Fruit fly (Drosophila melanogaster) whole organism, embryonic: ENCODE data around the gene Cyp4d21.
A peak's percentile ranks its signal among the peaks of the same experiment; 100 is the strongest.

Experiments
- CG10209 ChIP-seq: fragments of 200-800 bp; sonication (Bioruptor generic); optimal IDR thresholded peaks from 3 replicates; lab custom pipeline; 2017; ENCODE audit warnings: missing biosample characterization, mild to moderate bottlenecking, missing genetic modification characterization, missing genetic modification reagents
- CG12071 ChIP-seq: fragments of 200-800 bp; sonication (Bioruptor generic); optimal IDR thresholded peaks from 3 replicates; lab custom pipeline; 2018; ENCODE audit warnings: missing biosample characterization, mild to moderate bottlenecking, missing genetic modification characterization
- CG15073 ChIP-seq: fragments of 200-800 bp; sonication (Bioruptor generic); optimal IDR thresholded peaks from 2 replicates; lab custom pipeline; 2016; ENCODE audit warnings: missing biosample characterization, missing genetic modification characterization
- CG17359 ChIP-seq: fragments of 200-800 bp; sonication (Bioruptor generic); optimal IDR thresholded peaks from 3 replicates; lab custom pipeline; 2018; ENCODE audit warnings: missing biosample characterization, mild to moderate bottlenecking, missing genetic modification characterization, moderate library complexity
- CG17361 ChIP-seq: fragments of 200-800 bp; sonication (Bioruptor generic); IDR thresholded peaks from 3 replicates; pipeline ENCODE4 v1.3.6; 2022; ENCODE audit warnings: missing biosample characterization, missing genetic modification characterization
- CG17802 ChIP-seq: fragments of 200-800 bp; sonication (Bioruptor generic); optimal IDR thresholded peaks from 2 replicates; lab custom pipeline; 2018; ENCODE audit warnings: missing biosample characterization, mild to moderate bottlenecking, missing genetic modification characterization, moderate library complexity
- CG1832 ChIP-seq: fragments of 200-800 bp; sonication (Bioruptor generic); optimal IDR thresholded peaks from 2 replicates; lab custom pipeline; 2017; ENCODE audit warnings: missing biosample characterization, mild to moderate bottlenecking, missing genetic modification characterization, inconsistent platforms
- CG3281 ChIP-seq: fragments of 200-800 bp; sonication (Bioruptor generic); optimal IDR thresholded peaks from 3 replicates; lab custom pipeline; 2017; ENCODE audit warnings: missing biosample characterization, mild to moderate bottlenecking, missing genetic modification characterization
- CG33557 ChIP-seq: fragments of 200-800 bp; sonication (Bioruptor generic); optimal IDR thresholded peaks from 2 replicates; lab custom pipeline; 2019; ENCODE audit warnings: missing biosample characterization, mild to moderate bottlenecking, missing genetic modification characterization, moderate library complexity
- CG3995 ChIP-seq: fragments of 200-800 bp; sonication (Bioruptor generic); optimal IDR thresholded peaks from 3 replicates; lab custom pipeline; 2016; ENCODE audit warnings: missing biosample characterization, missing genetic modification characterization
- CG4360 ChIP-seq: fragments of 200-800 bp; sonication (Bioruptor generic); IDR thresholded peaks from 2 replicates; pipeline ENCODE4 v1.3.6; 2022; ENCODE audit warnings: missing biosample characterization, missing genetic modification characterization
- CG4730 ChIP-seq: fragments of 200-800 bp; sonication (Bioruptor generic); IDR thresholded peaks from 2 replicates; pipeline ENCODE4 v1.3.6; 2022; ENCODE audit warnings: missing biosample characterization, missing genetic modification characterization
- CG5180 ChIP-seq: fragments of 200-800 bp; sonication (Bioruptor generic); optimal IDR thresholded peaks from 3 replicates; lab custom pipeline; 2017; ENCODE audit warnings: missing biosample characterization, missing genetic modification characterization, mild to moderate bottlenecking, moderate library complexity, missing genetic modification reagents
- CG5953 ChIP-seq: fragments of 200-800 bp; sonication (Bioruptor generic); IDR thresholded peaks from 2 replicates; pipeline ENCODE4 v1.3.6; 2022; ENCODE audit warnings: missing biosample characterization, missing genetic modification characterization
- CG6254 ChIP-seq: fragments of 200-800 bp; sonication (Bioruptor generic); optimal IDR thresholded peaks from 3 replicates; lab custom pipeline; 2017; ENCODE audit warnings: mild to moderate bottlenecking, missing biosample characterization, missing genetic modification reagents, missing genetic modification characterization
- CG6683 ChIP-seq: fragments of 200-800 bp; sonication (Bioruptor generic); optimal IDR thresholded peaks from 2 replicates; lab custom pipeline; 2017; ENCODE audit warnings: missing biosample characterization, mild to moderate bottlenecking, missing genetic modification characterization, missing genetic modification reagents
- CG7372 ChIP-seq: fragments of 200-800 bp; sonication (Bioruptor generic); IDR thresholded peaks from 2 replicates; pipeline ENCODE4 v1.3.6; 2022; ENCODE audit warnings: missing biosample characterization, missing genetic modification characterization
- CG7839 ChIP-seq: fragments of 200-800 bp; sonication (Bioruptor generic); optimal IDR thresholded peaks from 3 replicates; lab custom pipeline; 2018; ENCODE audit warnings: missing biosample characterization, mild to moderate bottlenecking, missing genetic modification characterization, moderate library complexity
- CG8281 ChIP-seq: fragments of 200-800 bp; sonication (Bioruptor generic); optimal IDR thresholded peaks from 2 replicates; lab custom pipeline; 2018; ENCODE audit warnings: missing biosample characterization, mild to moderate bottlenecking, missing genetic modification characterization, moderate library complexity
- CG9797 ChIP-seq: fragments of 200-800 bp; sonication (Bioruptor generic); optimal IDR thresholded peaks from 3 replicates; lab custom pipeline; 2018; ENCODE audit warnings: missing biosample characterization, mild to moderate bottlenecking, missing genetic modification characterization
- CG9932 ChIP-seq: fragments of 200-800 bp; sonication (Bioruptor generic); IDR thresholded peaks from 2 replicates; pipeline ENCODE4 v1.3.6; 2022; ENCODE audit warnings: missing biosample characterization, missing genetic modification characterization
- Dbx ChIP-seq: fragments of 200-800 bp; sonication (Bioruptor generic); IDR thresholded peaks from 3 replicates; pipeline ENCODE4 v1.3.6; 2022; ENCODE audit warnings: missing biosample characterization, missing genetic modification characterization
- HHEX ChIP-seq: fragments of 200-800 bp; sonication (Bioruptor generic); optimal IDR thresholded peaks from 3 replicates; lab custom pipeline; 2017; ENCODE audit warnings: missing biosample characterization, mild to moderate bottlenecking, missing genetic modification characterization, missing genetic modification reagents
- HLH4C ChIP-seq: fragments of 200-800 bp; sonication (Bioruptor generic); IDR thresholded peaks from 3 replicates; pipeline ENCODE4 v1.3.6; 2022; ENCODE audit warnings: missing biosample characterization, missing genetic modification characterization; ENCODE audit not compliant: partially characterized antibody
- Hr39 ChIP-seq: fragments of >200 bp; optimal IDR thresholded peaks from 2 replicates; lab custom pipeline; 2017
- Nf-YB ChIP-seq: fragments of 200-800 bp; sonication (Bioruptor generic); optimal IDR thresholded peaks from 3 replicates; lab custom pipeline; 2019; ENCODE audit warnings: missing biosample characterization, mild to moderate bottlenecking, missing genetic modification characterization, moderate library complexity
- Rfx ChIP-seq: fragments of 200-800 bp; sonication (Bioruptor generic); IDR thresholded peaks from 2 replicates; pipeline ENCODE4 v1.3.6; 2022; ENCODE audit warnings: missing biosample characterization, missing genetic modification characterization
- Six4 ChIP-seq: fragments of 200-800 bp; sonication (Bioruptor generic); optimal IDR thresholded peaks from 2 replicates; lab custom pipeline; 2016; ENCODE audit warnings: missing biosample characterization, missing genetic modification characterization
- YL-1 ChIP-seq: fragments of 200-800 bp; sonication (Bioruptor generic); optimal IDR thresholded peaks from 3 replicates; lab custom pipeline; 2017; ENCODE audit warnings: missing biosample characterization, mild to moderate bottlenecking, missing genetic modification characterization
- ash1 ChIP-seq: fragments of 200-800 bp; sonication (Bioruptor generic); optimal IDR thresholded peaks from 2 replicates; lab custom pipeline; 2018; ENCODE audit warnings: missing biosample characterization, mild to moderate bottlenecking, missing genetic modification characterization
- bbx ChIP-seq: fragments of 200-800 bp; sonication (Bioruptor generic); IDR thresholded peaks from 2 replicates; pipeline ENCODE4 v1.3.6; 2022; ENCODE audit warnings: missing biosample characterization, missing genetic modification characterization; ENCODE audit not compliant: partially characterized antibody
- bowl ChIP-seq: fragments of 200-800 bp; sonication (Bioruptor generic); IDR thresholded peaks from 2 replicates; pipeline ENCODE4 v1.3.6; 2022; ENCODE audit warnings: missing biosample characterization, missing genetic modification characterization
- bsh ChIP-seq, 2 experiments: fragments of 200-800 bp; sonication (Bioruptor generic); optimal IDR thresholded peaks; 2 replicates each; lab custom pipeline; 2017 to 2018; ENCODE audit warnings: mild to moderate bottlenecking in 2 of 2, missing biosample characterization in 2 of 2, missing genetic modification characterization in 2 of 2, moderate library complexity in 1 of 2
- btn ChIP-seq: fragments of 200-800 bp; sonication (Bioruptor generic); optimal IDR thresholded peaks from 2 replicates; lab custom pipeline; 2016; ENCODE audit warnings: missing biosample characterization, missing genetic modification characterization
- da ChIP-seq: fragments of 200-800 bp; sonication (Bioruptor generic); optimal IDR thresholded peaks from 2 replicates; lab custom pipeline; 2016; ENCODE audit warnings: missing biosample characterization, missing genetic modification characterization
- gem ChIP-seq: fragments of 200-800 bp; sonication (Bioruptor generic); optimal IDR thresholded peaks from 2 replicates; lab custom pipeline; 2019; ENCODE audit warnings: missing biosample characterization, mild to moderate bottlenecking, missing genetic modification characterization, moderate library complexity
- her ChIP-seq: fragments of 200-800 bp; sonication (Bioruptor generic); optimal IDR thresholded peaks from 2 replicates; lab custom pipeline; 2016; ENCODE audit warnings: missing biosample characterization, missing genetic modification characterization
- hkb ChIP-seq, 2 experiments: fragments of 200-800 bp in 1 of 2; fragments of >200 bp in 1 of 2; sonication (Bioruptor generic) in 1 of 2; IDR thresholded peaks in 1 of 2; optimal IDR thresholded peaks in 1 of 2; 2 replicates each; pipeline versions ENCODE4 v1.3.6 to Lab custom; 2017 to 2022; ENCODE audit warnings: missing biosample characterization in 1 of 2, missing genetic modification characterization in 1 of 2
- hth ChIP-seq: fragments of >200 bp; optimal IDR thresholded peaks from 2 replicates; lab custom pipeline; 2017; ENCODE audit warnings: inconsistent platforms
- jing ChIP-seq: fragments of 200-800 bp; sonication (Bioruptor generic); optimal IDR thresholded peaks from 2 replicates; lab custom pipeline; 2018; ENCODE audit warnings: missing biosample characterization, mild to moderate bottlenecking, missing genetic modification characterization
- lab ChIP-seq: fragments of 200-800 bp; sonication (Bioruptor generic); optimal IDR thresholded peaks from 3 replicates; lab custom pipeline; 2017; ENCODE audit warnings: missing biosample characterization, missing genetic modification characterization, mild to moderate bottlenecking, moderate library complexity, missing genetic modification reagents
- lmd ChIP-seq: fragments of 200-800 bp; sonication (Bioruptor generic); IDR thresholded peaks from 2 replicates; pipeline ENCODE4 v1.3.6; 2022; ENCODE audit warnings: missing biosample characterization, missing genetic modification characterization
- lola ChIP-seq, 3 experiments: fragments of >200 bp in 2 of 3; fragments of 200-800 bp in 1 of 3; sonication (Bioruptor generic) in 1 of 3; optimal IDR thresholded peaks; 2 replicates each; lab custom pipeline; 2017 to 2019; ENCODE audit warnings: missing biosample characterization in 3 of 3, missing genetic modification characterization in 3 of 3, mild to moderate bottlenecking in 1 of 3, moderate library complexity in 1 of 3
- nmo ChIP-seq: fragments of 200-800 bp; sonication (Bioruptor generic); optimal IDR thresholded peaks from 2 replicates; lab custom pipeline; 2018; ENCODE audit warnings: missing biosample characterization, mild to moderate bottlenecking, missing genetic modification characterization, moderate library complexity
- pzg ChIP-seq: fragments of 200-800 bp; sonication (Bioruptor generic); optimal IDR thresholded peaks from 3 replicates; lab custom pipeline; 2018; ENCODE audit warnings: missing biosample characterization, mild to moderate bottlenecking, missing genetic modification characterization, moderate library complexity
- rib ChIP-seq: fragments of 200-800 bp; sonication (Bioruptor generic); IDR thresholded peaks from 2 replicates; pipeline ENCODE4 v1.3.6; 2022; ENCODE audit warnings: missing biosample characterization, missing genetic modification characterization
- run ChIP-seq: fragments of 200-800 bp; sonication (Bioruptor generic); optimal IDR thresholded peaks from 3 replicates; lab custom pipeline; 2018; ENCODE audit warnings: missing biosample characterization, mild to moderate bottlenecking, missing genetic modification characterization
- toy ChIP-seq: fragments of 200-800 bp; sonication (Bioruptor generic); IDR thresholded peaks from 2 replicates; pipeline ENCODE4 v1.3.6; 2022; ENCODE audit warnings: missing biosample characterization, missing genetic modification characterization
- trh ChIP-seq: fragments of 200-800 bp; sonication (Bioruptor generic); optimal IDR thresholded peaks from 2 replicates; lab custom pipeline; 2016; ENCODE audit warnings: missing biosample characterization, missing genetic modification characterization
- vvl ChIP-seq: fragments of 200-800 bp; sonication (Bioruptor generic); IDR thresholded peaks from 2 replicates; pipeline ENCODE4 v1.3.6; 2022; ENCODE audit warnings: missing biosample characterization, missing genetic modification characterization

Cyp4d21 gene

dm6 chr2L:7628382-7628965, 23.1 kb downstream of the Cyp4d21 start (continued):
- TF ChIP-seq da (GFP tag; lab: Kevin White, UChicago) = no peak
- no peak for TF ChIP-seq CG9797 (GFP tag; lab: Kevin White, UChicago)
- no peak for TF ChIP-seq YL-1 (GFP tag; lab: Kevin White, UChicago)
- no peak for TF ChIP-seq CG3995 (GFP tag; lab: Kevin White, UChicago)
- peak; percentile 9 for TF ChIP-seq CG17359 (tag; lab: Kevin White, UChicago)
- TF ChIP-seq CG10209 (GFP tag; lab: Kevin White, UChicago) = peak; percentile 15
- TF ChIP-seq Nf-YB = no peak
- no peak for TF ChIP-seq CG7839 (tag; lab: Kevin White, UChicago)
- no peak for TF ChIP-seq CG8281 (tag; lab: Kevin White, UChicago)
- no peak for TF ChIP-seq btn (GFP tag; lab: Kevin White, UChicago)
- peak; percentile 37 for TF ChIP-seq CG3281
- no peak for TF ChIP-seq CG5953 (GFP tag; lab: Robert Waterston, UW)
- peak in 1 of 3 experiments; percentile 12 for TF ChIP-seq lola (GFP tag; optimal IDR thresholded peaks at IDR 0.05; lab: Kevin White, UChicago)
- TF ChIP-seq Rfx (GFP tag; lab: Robert Waterston, UW) = no peak; the same call in 1 of the 2 replicates
- TF ChIP-seq CG4730 (GFP tag; lab: Robert Waterston, UW) = no peak; the same call in 1 of the 2 replicates
- peak; percentile 31 for TF ChIP-seq CG33557 (GFP tag; lab: Kevin White, UChicago)
- TF ChIP-seq run (tag; lab: Kevin White, UChicago) = no peak
- no peak for TF ChIP-seq her (GFP tag; lab: Kevin White, UChicago)
- peak; percentile 17 for TF ChIP-seq gem (tag; lab: Kevin White, UChicago)
- no peak for TF ChIP-seq bbx
- TF ChIP-seq rib (GFP tag; lab: Robert Waterston, UW) = no peak
- peak; percentile 20 for TF ChIP-seq CG6683 (GFP tag; lab: Kevin White, UChicago)
- TF ChIP-seq Six4 = no peak
- no peak for TF ChIP-seq CG17802
- no peak for TF ChIP-seq CG4360 (GFP tag; lab: Robert Waterston, UW)
- peak; percentile 85 for TF ChIP-seq lab (GFP tag; lab: Kevin White, UChicago)
- no peak for TF ChIP-seq pzg (GFP tag; lab: Kevin White, UChicago)
- no peak for TF ChIP-seq trh (GFP tag; lab: Kevin White, UChicago)
- TF ChIP-seq Dbx = no peak
- TF ChIP-seq ash1 (GFP tag; lab: Kevin White, UChicago) = no peak
- no peak for TF ChIP-seq CG7372 (GFP tag; lab: Robert Waterston, UW)
- TF ChIP-seq CG9932 (GFP tag; lab: Robert Waterston, UW) = no peak
- TF ChIP-seq vvl (GFP tag; lab: Robert Waterston, UW) = no peak
- TF ChIP-seq HLH4C (GFP tag; lab: Robert Waterston, UW) = no peak
- TF ChIP-seq CG6254 = no peak
- TF ChIP-seq bowl (GFP tag; lab: Robert Waterston, UW) = no peak
- no peak for TF ChIP-seq CG1832 (GFP tag; lab: Kevin White, UChicago)
- no peak for TF ChIP-seq Hr39 (lab: Kevin White, UChicago)
- no peak for TF ChIP-seq hkb (optimal IDR thresholded peaks at IDR 0.05; lab: Kevin White, UChicago)
- peak; percentile 13; the same call in 1 of the 2 replicates for TF ChIP-seq hkb (GFP tag; IDR thresholded peaks at IDR 0.05; lab: Robert Waterston, UW)
- TF ChIP-seq lmd (GFP tag; lab: Robert Waterston, UW) = no peak
- no peak for TF ChIP-seq CG5180 (GFP tag; lab: Kevin White, UChicago)
- peak; percentile 28 for TF ChIP-seq CG12071 (GFP tag; lab: Kevin White, UChicago)
- no peak for TF ChIP-seq CG15073 (GFP tag; lab: Kevin White, UChicago)
- no peak for TF ChIP-seq jing (GFP tag; lab: Kevin White, UChicago)
- TF ChIP-seq CG17361 (GFP tag; lab: Robert Waterston, UW) = no peak
- TF ChIP-seq HHEX (GFP tag; lab: Kevin White, UChicago) = peak; percentile 31
- no peak for TF ChIP-seq toy (GFP tag; lab: Robert Waterston, UW)
- peak in 1 of 2 experiments; percentile 7 for TF ChIP-seq bsh (GFP tag; optimal IDR thresholded peaks at IDR 0.05; lab: Kevin White, UChicago)
- no peak for TF ChIP-seq hth (lab: Kevin White, UChicago)
- no peak for TF ChIP-seq nmo (GFP tag; lab: Kevin White, UChicago)
